Worm (Caenorhabditis elegans): ENCODE results near the gene bpl-1.
A peak's percentile ranks its signal among the peaks of the same experiment; 100 is the strongest.

Gene bpl-1

ce11 chrII:6273916-6274315 is at the start of gene bpl-1:
bpl-1 (plus strand) TSS chrII:6274216.
- TF ChIP-seq nfya-1 (tag; optimal IDR thresholded peaks at IDR 0.05; ENCODE audit: insufficient read depth) (peak; percentile 38), tbx-2 (tag; optimal IDR thresholded peaks at IDR 0.05) (no peak), lin-39 (tag; optimal IDR thresholded peaks at IDR 0.05) (peak; percentile 37)

- TF ChIP-seq nhr-67 (tag; optimal IDR thresholded peaks at IDR 0.05) (no peak), egl-5 (tag; optimal IDR thresholded peaks at IDR 0.05) (no peak), elt-2 (tag; optimal IDR thresholded peaks at IDR 0.05) (no peak), elt-3 (tag; optimal IDR thresholded peaks at IDR 0.05) (no peak), mdl-1 (tag; optimal IDR thresholded peaks at IDR 0.05) (no peak), ceh-82 (tag; optimal IDR thresholded peaks at IDR 0.05) (no peak), jun-1 (tag; optimal IDR thresholded peaks at IDR 0.05) (no peak), nfya-1 (tag; optimal IDR thresholded peaks at IDR 0.05; ENCODE audit: insufficient read depth) (no peak), daf-12 (tag; optimal IDR thresholded peaks at IDR 0.05) (no peak), eor-1 (tag; optimal IDR thresholded peaks at IDR 0.05) (no peak), nhr-77 (tag; optimal IDR thresholded peaks at IDR 0.05) (no peak)
Measured at ce11 chrII:6226995-6227394, 47.0 kb upstream of the bpl-1 start, which contains the start of gene srsy-2. srsy-2 (minus strand) TSS chrII:6227095.

- TF ChIP-seq pqm-1 (tag; optimal IDR thresholded peaks at IDR 0.05), result no peak
- no peak for TF ChIP-seq nhr-43 (tag; optimal IDR thresholded peaks at IDR 0.05; ENCODE audit: poor library complexity, severe bottlenecking)
Measured at ce11 chrII:6230116-6230515, 43.9 kb upstream of the bpl-1 start.

- TF ChIP-seq pha-4 (tag; optimal IDR thresholded peaks at IDR 0.05), result peak; percentile 68
- TF ChIP-seq nhr-25 (tag; optimal IDR thresholded peaks at IDR 0.05), result peak; percentile 30
- TF ChIP-seq elt-2 (tag; optimal IDR thresholded peaks at IDR 0.05), result peak; percentile 47
- no peak for TF ChIP-seq R02D3.7 (tag; optimal IDR thresholded peaks at IDR 0.05)
Measured at ce11 chrII:6235432-6236092, 38.5 kb upstream of the bpl-1 start, which contains the start of gene T24H7.9. T24H7.9 (minus strand) TSS chrII:6235505.

ce11 chrII:6236093-6236945 is 37.7 kb upstream of the bpl-1 start:
- TF ChIP-seq egl-5 (tag; optimal IDR thresholded peaks at IDR 0.05) (no peak), pha-4 (tag; optimal IDR thresholded peaks at IDR 0.05) (peak; percentile 87), mdl-1 (tag; optimal IDR thresholded peaks at IDR 0.05) (no peak), elt-1 (tag; optimal IDR thresholded peaks at IDR 0.05) (peak; percentile 81), lin-39 (tag; optimal IDR thresholded peaks at IDR 0.05) (no peak)

- no peak for TF ChIP-seq nhr-43 (tag; optimal IDR thresholded peaks at IDR 0.05; ENCODE audit: poor library complexity, severe bottlenecking)
- TF ChIP-seq snpc-4 (tag; optimal IDR thresholded peaks at IDR 0.05), result no peak
- no peak for TF ChIP-seq lsy-12 (tag; optimal IDR thresholded peaks at IDR 0.05)
- no peak for TF ChIP-seq nhr-11 (tag; optimal IDR thresholded peaks at IDR 0.05)
- no peak for TF ChIP-seq ztf-11 (tag; optimal IDR thresholded peaks at IDR 0.05)
- no peak for TF ChIP-seq nhr-23 (tag; optimal IDR thresholded peaks at IDR 0.05)
- no peak for TF ChIP-seq lin-39 (tag; optimal IDR thresholded peaks at IDR 0.05)
- TF ChIP-seq fkh-10 (GFP tag; optimal IDR thresholded peaks at IDR 0.05), result no peak
- no peak for TF ChIP-seq pqm-1 (tag; optimal IDR thresholded peaks at IDR 0.05)
- TF ChIP-seq nhr-25 (tag; optimal IDR thresholded peaks at IDR 0.05), result no peak
- TF ChIP-seq elt-2 (tag; optimal IDR thresholded peaks at IDR 0.05), result no peak
- no peak for TF ChIP-seq unc-62 (GFP tag; optimal IDR thresholded peaks at IDR 0.05)
- no peak for TF ChIP-seq pha-4 (tag; optimal IDR thresholded peaks at IDR 0.05)
Measured at ce11 chrII:6241758-6242157, 32.3 kb upstream of the bpl-1 start, which contains the start of gene T24H7.8. T24H7.8 (plus strand) TSS chrII:6242058.

DNA sequence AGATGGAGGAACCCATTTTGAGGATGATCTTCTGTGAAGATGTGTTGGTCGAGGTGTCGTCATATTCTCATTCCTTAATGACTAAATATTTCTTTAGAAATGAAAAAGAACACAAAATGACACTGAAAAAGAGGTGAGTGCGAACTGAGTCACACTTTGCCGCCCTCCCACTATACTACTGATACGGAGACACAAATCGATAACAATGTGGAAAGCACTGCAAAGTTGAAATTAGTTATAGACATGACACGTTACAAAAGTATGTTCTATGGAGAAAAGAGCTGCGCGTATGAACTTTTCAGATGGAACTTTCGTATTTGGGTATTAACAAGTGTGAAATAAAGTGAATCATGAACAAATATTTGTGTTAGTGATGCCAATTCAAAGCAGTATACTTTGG is 29.8 kb upstream of the bpl-1 start, which contains the start of gene tat-4:
Gene tat-4, minus strand, starts transcription at position 117 of the 400 bp plus-strand sequence.
- TF ChIP-seq pqm-1 (tag; optimal IDR thresholded peaks at IDR 0.05) (peak; percentile 69), elt-2 (tag; optimal IDR thresholded peaks at IDR 0.05) (peak; percentile 49), snpc-4 (tag; optimal IDR thresholded peaks at IDR 0.05) (no peak)

Measured in whole organism, L3 larva.